Fruit fly (Drosophila melanogaster) whole organism, prepupa: Measurements from ENCODE around the gene CG43373.

ENCODE experiments used
- Blimp-1 ChIP-seq: fragments of 200-800 bp; sonication (Bioruptor generic); optimal IDR thresholded peaks from 3 replicates; lab custom pipeline; 2017; ENCODE audit warnings: missing biosample characterization, missing genetic modification characterization, mild to moderate bottlenecking, moderate library complexity, missing genetic modification reagents
- CG10631 ChIP-seq: fragments of 200-800 bp; sonication (Bioruptor generic); optimal IDR thresholded peaks from 2 replicates; lab custom pipeline; 2016; ENCODE audit warnings: missing biosample characterization, missing genetic modification characterization
- CG10669 ChIP-seq: fragments of 200-800 bp; sonication (Bioruptor generic); optimal IDR thresholded peaks from 3 replicates; lab custom pipeline; 2018; ENCODE audit warnings: missing biosample characterization, mild to moderate bottlenecking, missing genetic modification characterization, moderate library complexity
- CG11294 ChIP-seq: fragments of 200-800 bp; sonication (Bioruptor generic); IDR thresholded peaks from 2 replicates; pipeline ENCODE4 v1.3.6; 2022; ENCODE audit warnings: missing biosample characterization, missing genetic modification characterization
- CG11762 ChIP-seq: fragments of 200-800 bp; sonication (Bioruptor generic); optimal IDR thresholded peaks from 3 replicates; lab custom pipeline; 2016; ENCODE audit warnings: missing biosample characterization, missing genetic modification characterization; ENCODE audit not compliant: insufficient read depth
- CG15336 ChIP-seq: fragments of 200-800 bp; sonication (Bioruptor generic); IDR thresholded peaks from 2 replicates; pipeline ENCODE4 v1.3.6; 2022; ENCODE audit warnings: missing biosample characterization, missing genetic modification characterization
- CG1621 ChIP-seq: fragments of 200-800 bp; sonication (Bioruptor generic); optimal IDR thresholded peaks from 3 replicates; lab custom pipeline; 2018; ENCODE audit warnings: missing biosample characterization, mild to moderate bottlenecking, missing genetic modification characterization
- CG16779 ChIP-seq: fragments of 200-800 bp; sonication (Bioruptor generic); optimal IDR thresholded peaks from 3 replicates; lab custom pipeline; 2017; ENCODE audit warnings: missing biosample characterization, mild to moderate bottlenecking, missing genetic modification characterization
- CG3032 ChIP-seq: fragments of 200-800 bp; optimal IDR thresholded peaks from 2 replicates; lab custom pipeline; 2019; ENCODE audit warnings: missing biosample characterization, mild to moderate bottlenecking, missing genetic modification characterization, moderate library complexity
- CG31627 ChIP-seq: fragments of 200-800 bp; sonication (Bioruptor generic); optimal IDR thresholded peaks from 3 replicates; lab custom pipeline; 2016; ENCODE audit warnings: missing biosample characterization, missing genetic modification characterization
- CG32006 ChIP-seq: fragments of 200-800 bp; sonication (Bioruptor generic); optimal IDR thresholded peaks from 3 replicates; lab custom pipeline; 2017; ENCODE audit warnings: missing biosample characterization, mild to moderate bottlenecking, missing genetic modification characterization
- CG34406 ChIP-seq: fragments of 200-800 bp; sonication (Bioruptor generic); optimal IDR thresholded peaks from 3 replicates; lab custom pipeline; 2016; ENCODE audit warnings: missing biosample characterization, missing genetic modification characterization
- CG4318 ChIP-seq: fragments of 200-800 bp; sonication (Bioruptor generic); optimal IDR thresholded peaks from 3 replicates; lab custom pipeline; 2017; ENCODE audit warnings: missing biosample characterization, mild to moderate bottlenecking, missing genetic modification characterization
- CG6163 ChIP-seq: fragments of 200-800 bp; sonication (Bioruptor generic); IDR thresholded peaks from 3 replicates; pipeline ENCODE4 v1.3.6; 2022; ENCODE audit warnings: missing biosample characterization, missing genetic modification characterization
- CG6276 ChIP-seq: fragments of 200-800 bp; sonication (Bioruptor generic); optimal IDR thresholded peaks from 2 replicates; lab custom pipeline; 2017; ENCODE audit warnings: missing biosample characterization, mild to moderate bottlenecking, missing genetic modification characterization
- CG6792 ChIP-seq: fragments of 200-800 bp; sonication (Bioruptor generic); optimal IDR thresholded peaks from 3 replicates; lab custom pipeline; 2016; ENCODE audit warnings: missing biosample characterization, missing genetic modification characterization
- CG6854 ChIP-seq: fragments of 200-800 bp; sonication (Bioruptor generic); optimal IDR thresholded peaks from 2 replicates; lab custom pipeline; 2017; ENCODE audit warnings: missing biosample characterization, mild to moderate bottlenecking, missing genetic modification characterization
- CG7368 ChIP-seq: fragments of 200-800 bp; sonication (Bioruptor generic); optimal IDR thresholded peaks from 3 replicates; lab custom pipeline; 2016; ENCODE audit warnings: missing biosample characterization, missing genetic modification characterization
- CG8319 ChIP-seq: fragments of 200-800 bp; sonication (Bioruptor generic); optimal IDR thresholded peaks from 3 replicates; lab custom pipeline; 2016; ENCODE audit warnings: missing biosample characterization, missing genetic modification characterization
- CG8632 ChIP-seq: fragments of 200-800 bp; sonication (Bioruptor generic); optimal IDR thresholded peaks from 3 replicates; lab custom pipeline; 2016; ENCODE audit warnings: missing biosample characterization, missing genetic modification characterization
- Eip78C ChIP-seq: fragments of 200-800 bp; sonication (Bioruptor generic); peaks from one replicate; lab custom pipeline; 2016; ENCODE audit warnings: missing biosample characterization, missing genetic modification characterization
- Eip93F ChIP-seq: fragments of 200-800 bp; sonication (Bioruptor generic); optimal IDR thresholded peaks from 2 replicates; lab custom pipeline; 2016; ENCODE audit warnings: missing biosample characterization, mild to moderate bottlenecking, missing genetic modification characterization
- Ets21C ChIP-seq: fragments of 200-800 bp; sonication (Bioruptor generic); optimal IDR thresholded peaks from 3 replicates; lab custom pipeline; 2016; ENCODE audit warnings: missing biosample characterization, missing genetic modification characterization
- Ets96B ChIP-seq: fragments of 200-800 bp; optimal IDR thresholded peaks from 2 replicates; lab custom pipeline; 2019; ENCODE audit warnings: missing biosample characterization, mild to moderate bottlenecking, missing genetic modification characterization, moderate library complexity
- Gug ChIP-seq: fragments of 200-800 bp; sonication (Bioruptor generic); IDR thresholded peaks from 2 replicates; pipeline ENCODE4 v1.3.6; 2022; ENCODE audit warnings: missing biosample characterization, missing genetic modification characterization
- Hr38 ChIP-seq: sonication (Bioruptor generic); optimal IDR thresholded peaks from 2 replicates; lab custom pipeline; 2016; ENCODE audit warnings: missing biosample characterization, missing genetic modification characterization
- Hr4 ChIP-seq: fragments of 200-800 bp; sonication (Bioruptor generic); optimal IDR thresholded peaks from 3 replicates; lab custom pipeline; 2016; ENCODE audit warnings: missing biosample characterization, missing genetic modification characterization
- Lpt ChIP-seq: fragments of 200-800 bp; sonication (Bioruptor generic); optimal IDR thresholded peaks from 3 replicates; lab custom pipeline; 2016; ENCODE audit warnings: missing biosample characterization, missing genetic modification characterization
- Met ChIP-seq: fragments of 200-800 bp; sonication (Bioruptor generic); optimal IDR thresholded peaks from 3 replicates; lab custom pipeline; 2016; ENCODE audit warnings: missing biosample characterization, missing genetic modification characterization
- OdsH ChIP-seq: fragments of 200-800 bp; sonication (Bioruptor generic); optimal IDR thresholded peaks from 3 replicates; lab custom pipeline; 2016; ENCODE audit warnings: missing biosample characterization, missing genetic modification characterization
- Smox ChIP-seq: fragments of 200-800 bp; sonication (Bioruptor generic); optimal IDR thresholded peaks from 3 replicates; lab custom pipeline; 2016; ENCODE audit warnings: missing biosample characterization, missing genetic modification characterization
- Sox102F ChIP-seq: fragments of 200-800 bp; sonication (Bioruptor generic); optimal IDR thresholded peaks from 2 replicates; lab custom pipeline; 2016; ENCODE audit warnings: missing biosample characterization, mild to moderate bottlenecking, missing genetic modification characterization
- Sox14 ChIP-seq: fragments of 200-800 bp; sonication (Bioruptor generic); optimal IDR thresholded peaks from 3 replicates; lab custom pipeline; 2016; ENCODE audit warnings: missing biosample characterization, missing genetic modification characterization
- Sox15 ChIP-seq: fragments of 200-800 bp; sonication (Bioruptor generic); optimal IDR thresholded peaks from 3 replicates; lab custom pipeline; 2016; ENCODE audit warnings: missing biosample characterization, missing genetic modification characterization
- achi ChIP-seq: fragments of 200-800 bp; sonication (Bioruptor generic); optimal IDR thresholded peaks from 3 replicates; lab custom pipeline; 2016; ENCODE audit warnings: missing biosample characterization, missing genetic modification characterization
- acj6 ChIP-seq: fragments of 200-800 bp; sonication (Bioruptor generic); optimal IDR thresholded peaks from 3 replicates; lab custom pipeline; 2016; ENCODE audit warnings: missing biosample characterization, missing genetic modification characterization
- cyc ChIP-seq: fragments of 200-800 bp; sonication (Bioruptor generic); optimal IDR thresholded peaks from 3 replicates; lab custom pipeline; 2016; ENCODE audit warnings: missing biosample characterization, missing genetic modification characterization
- dsx ChIP-seq: fragments of 200-800 bp; optimal IDR thresholded peaks from 3 replicates; lab custom pipeline; 2019; ENCODE audit warnings: missing biosample characterization, mild to moderate bottlenecking, missing genetic modification characterization, moderate library complexity; ENCODE audit not compliant: poor library complexity, severe bottlenecking
- eg ChIP-seq: fragments of 200-800 bp; sonication (Bioruptor generic); IDR thresholded peaks from 3 replicates; pipeline ENCODE4 v1.3.6; 2022; ENCODE audit warnings: missing biosample characterization, missing genetic modification characterization
- esn ChIP-seq: fragments of 200-800 bp; sonication (Bioruptor generic); optimal IDR thresholded peaks from 2 replicates; lab custom pipeline; 2016; ENCODE audit warnings: missing biosample characterization, mild to moderate bottlenecking, missing genetic modification characterization, moderate library complexity
- fd59A ChIP-seq: fragments of 200-800 bp; sonication (Bioruptor generic); optimal IDR thresholded peaks from 2 replicates; lab custom pipeline; 2017; ENCODE audit warnings: missing biosample characterization, mild to moderate bottlenecking, missing genetic modification characterization, missing genetic modification reagents
- fd85E ChIP-seq: fragments of 200-800 bp; sonication (Bioruptor generic); optimal IDR thresholded peaks from 3 replicates; lab custom pipeline; 2016; ENCODE audit warnings: missing biosample characterization, missing genetic modification characterization
- fkh ChIP-seq: fragments of 200-800 bp; sonication (Bioruptor generic); optimal IDR thresholded peaks from 3 replicates; lab custom pipeline; 2017; ENCODE audit warnings: missing biosample characterization, mild to moderate bottlenecking, missing genetic modification characterization, moderate library complexity
- lz ChIP-seq: fragments of 200-800 bp; sonication (Bioruptor generic); optimal IDR thresholded peaks from 3 replicates; lab custom pipeline; 2016; ENCODE audit warnings: missing biosample characterization, missing genetic modification characterization
- pdm3 ChIP-seq: fragments of 200-800 bp; sonication (Bioruptor generic); optimal IDR thresholded peaks from 3 replicates; lab custom pipeline; 2016; ENCODE audit warnings: missing biosample characterization, missing genetic modification characterization
- salr ChIP-seq, 2 experiments: fragments of 200-800 bp; sonication (Bioruptor generic); optimal IDR thresholded peaks; 3 replicates each; lab custom pipeline; 2016 to 2018; ENCODE audit warnings: missing biosample characterization in 2 of 2, missing genetic modification characterization in 2 of 2, mild to moderate bottlenecking in 1 of 2
- spab ChIP-seq: fragments of 200-800 bp; sonication (Bioruptor generic); optimal IDR thresholded peaks from 2 replicates; lab custom pipeline; 2017; ENCODE audit warnings: missing biosample characterization, mild to moderate bottlenecking, missing genetic modification characterization, missing genetic modification reagents
- ss ChIP-seq, 2 experiments: fragments of 200-800 bp; sonication (Bioruptor generic); optimal IDR thresholded peaks; 2 replicates in 1 of 2; 3 replicates in 1 of 2; lab custom pipeline; 2017 to 2018; ENCODE audit warnings: mild to moderate bottlenecking in 2 of 2, missing biosample characterization in 2 of 2, missing genetic modification characterization in 2 of 2, moderate library complexity in 1 of 2
- topi ChIP-seq: fragments of 200-800 bp; sonication (Bioruptor generic); optimal IDR thresholded peaks from 3 replicates; lab custom pipeline; 2016; ENCODE audit warnings: missing biosample characterization, missing genetic modification characterization
- vri ChIP-seq: fragments of 200-800 bp; sonication (Bioruptor generic); optimal IDR thresholded peaks from 3 replicates; lab custom pipeline; 2016; ENCODE audit warnings: missing biosample characterization, mild to moderate bottlenecking, missing genetic modification characterization

CG43373 gene

DNA sequence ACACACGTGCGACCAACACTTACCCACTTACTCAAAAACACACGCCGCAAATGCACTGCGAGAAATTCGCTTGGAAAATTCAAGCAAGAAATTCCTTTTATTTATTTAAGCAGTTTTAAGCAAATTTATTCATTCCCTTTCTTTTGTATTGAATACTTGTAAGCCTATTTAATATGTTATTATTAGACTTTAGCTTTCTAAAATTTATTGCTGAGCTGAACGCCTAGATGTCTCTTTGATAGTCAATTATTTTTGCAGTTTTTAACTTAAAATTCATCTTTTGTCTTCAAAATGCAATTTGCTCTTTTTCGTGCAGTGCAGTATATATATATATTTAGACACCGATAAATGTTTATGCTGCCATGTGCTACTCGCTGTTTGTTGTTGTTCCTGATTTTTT, 9.2 kb downstream of the CG43373 start (continued):
- TF ChIP-seq esn (GFP tag; lab: Kevin White, UChicago) (no peak), CG6792 (GFP tag; lab: Kevin White, UChicago) (no peak), Sox15 (GFP tag; lab: Kevin White, UChicago) (no peak), CG10631 (GFP tag; lab: Kevin White, UChicago) (peak; percentile 14)

dm6 chr3L:16497198-16497701, 45.9 kb downstream of the CG43373 start, which contains the start of gene st:
st (plus strand) TSS chr3L:16497651.
- TF ChIP-seq CG6854 (GFP tag; lab: Kevin White, UChicago) = no peak
- TF ChIP-seq Met = no peak
- TF ChIP-seq fd59A (GFP tag; lab: Kevin White, UChicago) = no peak
- no peak for TF ChIP-seq ss (GFP tag; optimal IDR thresholded peaks at IDR 0.05; lab: Kevin White, UChicago)
- TF ChIP-seq Sox14 (GFP tag; lab: Kevin White, UChicago) = no peak
- TF ChIP-seq Blimp-1 (GFP tag; lab: Kevin White, UChicago) = no peak
- no peak for TF ChIP-seq fd85E (GFP tag; lab: Kevin White, UChicago)
- no peak for TF ChIP-seq CG6163
- TF ChIP-seq achi (GFP tag; lab: Kevin White, UChicago) = peak; percentile 7
- TF ChIP-seq CG8632 (GFP tag; lab: Kevin White, UChicago) = no peak
- no peak for TF ChIP-seq CG6792 (GFP tag; lab: Kevin White, UChicago)
- no peak for TF ChIP-seq Smox (GFP tag; lab: Kevin White, UChicago)
- no peak for TF ChIP-seq CG8319 (GFP tag; lab: Kevin White, UChicago)
- TF ChIP-seq CG1621 (tag; lab: Kevin White, UChicago) = no peak
- no peak for TF ChIP-seq acj6 (GFP tag; lab: Kevin White, UChicago)
- no peak for TF ChIP-seq Ets96B (tag; lab: Kevin White, UChicago)
- no peak for TF ChIP-seq pdm3 (GFP tag; lab: Kevin White, UChicago)
- no peak for TF ChIP-seq topi
- no peak for TF ChIP-seq Sox102F (GFP tag; lab: Kevin White, UChicago)
- no peak for TF ChIP-seq CG4318 (GFP tag; lab: Kevin White, UChicago)
- TF ChIP-seq OdsH (GFP tag; lab: Kevin White, UChicago) = peak; percentile 17
- TF ChIP-seq eg (GFP tag; lab: Robert Waterston, UW) = no peak
- no peak for TF ChIP-seq CG15336 (GFP tag; lab: Robert Waterston, UW)
- no peak for TF ChIP-seq Eip78C (GFP tag; lab: Kevin White, UChicago)
- TF ChIP-seq cyc = no peak
- no peak for TF ChIP-seq salr (GFP tag; optimal IDR thresholded peaks at IDR 0.05; lab: Kevin White, UChicago)
- TF ChIP-seq spab (GFP tag; lab: Kevin White, UChicago) = no peak
- TF ChIP-seq CG31627 (GFP tag; lab: Kevin White, UChicago) = no peak
- peak; percentile 24 for TF ChIP-seq Hr4 (GFP tag; lab: Kevin White, UChicago)
- TF ChIP-seq CG10631 (GFP tag; lab: Kevin White, UChicago) = peak; percentile 21
- no peak for TF ChIP-seq CG6276 (GFP tag; lab: Kevin White, UChicago)
- no peak for TF ChIP-seq Eip93F (GFP tag; lab: Kevin White, UChicago)
- TF ChIP-seq CG7368 = no peak
- peak; percentile 18 for TF ChIP-seq fkh (GFP tag; lab: Kevin White, UChicago)
- TF ChIP-seq CG32006 (GFP tag; lab: Kevin White, UChicago) = peak; percentile 45
- TF ChIP-seq CG11294 = no peak
- no peak for TF ChIP-seq lz (GFP tag; lab: Kevin White, UChicago)
- no peak for TF ChIP-seq CG10669 (GFP tag; lab: Kevin White, UChicago)
- no peak for TF ChIP-seq CG34406
- no peak for TF ChIP-seq dsx (GFP tag; lab: Kevin White, UChicago)
- TF ChIP-seq vri (GFP tag; lab: Kevin White, UChicago) = no peak
- no peak for TF ChIP-seq CG3032 (tag; lab: Kevin White, UChicago)
- TF ChIP-seq Ets21C (GFP tag; lab: Kevin White, UChicago) = no peak
- TF ChIP-seq Hr38 = no peak
- TF ChIP-seq Gug (GFP tag; lab: Robert Waterston, UW) = no peak
- no peak for TF ChIP-seq CG16779 (tag; lab: Kevin White, UChicago)
- TF ChIP-seq Lpt (GFP tag; lab: Kevin White, UChicago) = no peak
- TF ChIP-seq CG11762 = no peak
